Fruit fly (Drosophila melanogaster): ENCODE results near the gene dpr20.

Gene dpr20

dm6 chr3L:843626-844025, 13.4 kb downstream of the dpr20 start, which contains the start of gene Cep290:
Cep290 (plus strand) TSS chr3L:843926.
- TF ChIP-seq Dif (GFP tag; optimal IDR thresholded peaks at IDR 0.05; ENCODE audit: partially characterized antibody) (no peak), dmrt93B (GFP tag; optimal IDR thresholded peaks at IDR 0.05) (no peak)

dm6 chr3L:841260-841659, 15.8 kb downstream of the dpr20 start, which contains the start of the genes JMJD5 and Gr61a:
JMJD5 (minus strand) TSS chr3L:841360.
Gr61a (plus strand) TSS chr3L:841451.
- TF ChIP-seq Myc (optimal IDR thresholded peaks at IDR 0.05): no peak
- no peak for TF ChIP-seq dsf (GFP tag; optimal IDR thresholded peaks at IDR 0.05; ENCODE audit: borderline replicate concordance)
- TF ChIP-seq Jra (GFP tag; optimal IDR thresholded peaks at IDR 0.05): no peak
- no peak for TF ChIP-seq Abd-B (GFP tag; optimal IDR thresholded peaks at IDR 0.05)
- TF ChIP-seq lola (GFP tag; optimal IDR thresholded peaks at IDR 0.05): no peak
- no peak for TF ChIP-seq Hnf4 (GFP tag; optimal IDR thresholded peaks at IDR 0.05)
- no peak for TF ChIP-seq ey (GFP tag; optimal IDR thresholded peaks at IDR 0.05)
- no peak for TF ChIP-seq Vsx2 (GFP tag; optimal IDR thresholded peaks at IDR 0.05; ENCODE audit: partially characterized antibody)
- no peak for TF ChIP-seq N (GFP tag; optimal IDR thresholded peaks at IDR 0.05)
- TF ChIP-seq HLH106 (tag; optimal IDR thresholded peaks at IDR 0.05): no peak
- TF ChIP-seq brk (GFP tag; optimal IDR thresholded peaks at IDR 0.05): no peak
- TF ChIP-seq usp (GFP tag; optimal IDR thresholded peaks at IDR 0.05): no peak
- no peak for TF ChIP-seq dl (GFP tag; optimal IDR thresholded peaks at IDR 0.05; ENCODE audit: insufficient read depth in 1 of 2, partially characterized antibody in 2 of 2)
- no peak for TF ChIP-seq fru (GFP tag; optimal IDR thresholded peaks at IDR 0.05)
- no peak for TF ChIP-seq pan (optimal IDR thresholded peaks at IDR 0.05)

dm6 chr3L:837552-838187, 19.4 kb downstream of the dpr20 start, which contains the start of the genes CG13901 and CG13887:
CG13901 (minus strand) TSS chr3L:837821.
CG13887 (plus strand) TSS chr3L:837861.
- TF ChIP-seq Vsx2 (GFP tag; optimal IDR thresholded peaks at IDR 0.05; ENCODE audit: partially characterized antibody) (no peak), Rel (GFP tag; optimal IDR thresholded peaks at IDR 0.05) (no peak), Rel (tag; optimal IDR thresholded peaks at IDR 0.05) (peak; percentile 75), dl (GFP tag; optimal IDR thresholded peaks at IDR 0.05; ENCODE audit: insufficient read depth in 1 of 2, partially characterized antibody in 2 of 2) (no peak), brk (GFP tag; optimal IDR thresholded peaks at IDR 0.05) (no peak), Hr78 (GFP tag; optimal IDR thresholded peaks at IDR 0.05) (no peak), Myc (optimal IDR thresholded peaks at IDR 0.05) (peak; percentile 81), Hr83 (GFP tag; optimal IDR thresholded peaks at IDR 0.05; ENCODE audit: poor library complexity, severe bottlenecking) (peak; percentile 85), rgr (GFP tag; optimal IDR thresholded peaks at IDR 0.05) (peak; percentile 94), Dif (GFP tag; optimal IDR thresholded peaks at IDR 0.05; ENCODE audit: partially characterized antibody) (no peak), sv (GFP tag; optimal IDR thresholded peaks at IDR 0.05) (peak; percentile 93), Abd-B (GFP tag; optimal IDR thresholded peaks at IDR 0.05) (no peak), br (GFP tag; optimal IDR thresholded peaks at IDR 0.05) (peak; percentile 92), Jra (GFP tag; optimal IDR thresholded peaks at IDR 0.05) (peak; percentile 92), h (GFP tag; optimal IDR thresholded peaks at IDR 0.05) (peak; percentile 95), sage (GFP tag; optimal IDR thresholded peaks at IDR 0.05) (no peak), N (GFP tag; optimal IDR thresholded peaks at IDR 0.05) (no peak), psq (GFP tag; optimal IDR thresholded peaks at IDR 0.05) (peak; percentile 84), jim (GFP tag; optimal IDR thresholded peaks at IDR 0.05) (peak; percentile 47), tai (GFP tag; optimal IDR thresholded peaks at IDR 0.05) (no peak), CG9705 (GFP tag; optimal IDR thresholded peaks at IDR 0.05) (peak; percentile 90), dsf (GFP tag; optimal IDR thresholded peaks at IDR 0.05; ENCODE audit: borderline replicate concordance) (peak; percentile 78), Dfd (GFP tag; optimal IDR thresholded peaks at IDR 0.05) (no peak), lola (GFP tag; optimal IDR thresholded peaks at IDR 0.05) (no peak), HLH106 (tag; optimal IDR thresholded peaks at IDR 0.05) (peak; percentile 93), woc (GFP tag; optimal IDR thresholded peaks at IDR 0.05) (peak; percentile 93), ey (GFP tag; optimal IDR thresholded peaks at IDR 0.05) (peak; percentile 94), Hnf4 (GFP tag; optimal IDR thresholded peaks at IDR 0.05) (peak; percentile 93), GATAd (GFP tag; optimal IDR thresholded peaks at IDR 0.05) (no peak), OdsH (GFP tag; optimal IDR thresholded peaks at IDR 0.05) (peak; percentile 90), CrebA (GFP tag; optimal IDR thresholded peaks at IDR 0.05; ENCODE audit: borderline replicate concordance) (no peak), pan (optimal IDR thresholded peaks at IDR 0.05) (no peak), dmrt93B (GFP tag; optimal IDR thresholded peaks at IDR 0.05) (peak; percentile 79), CG32264 (GFP tag; optimal IDR thresholded peaks at IDR 0.05) (peak; percentile 71), fru (GFP tag; optimal IDR thresholded peaks at IDR 0.05) (peak; percentile 94), Sp1 (GFP tag; optimal IDR thresholded peaks at IDR 0.05) (peak; percentile 90), Mio (GFP tag; optimal IDR thresholded peaks at IDR 0.05) (peak; percentile 61), usp (GFP tag; optimal IDR thresholded peaks at IDR 0.05) (no peak), foxo (GFP tag; optimal IDR thresholded peaks at IDR 0.05) (peak; percentile 7 to 95)
